Fruit fly (Drosophila melanogaster) whole organism, prepupa: ENCODE results near the gene salr.

Source experiments
- Blimp-1 ChIP-seq: fragments of 200-800 bp; sonication (Bioruptor generic); optimal IDR thresholded peaks from 3 replicates; lab custom pipeline; 2017; ENCODE audit warnings: missing biosample characterization, missing genetic modification characterization, mild to moderate bottlenecking, moderate library complexity, missing genetic modification reagents
- CG10631 ChIP-seq: fragments of 200-800 bp; sonication (Bioruptor generic); optimal IDR thresholded peaks from 2 replicates; lab custom pipeline; 2016; ENCODE audit warnings: missing biosample characterization, missing genetic modification characterization
- CG10669 ChIP-seq: fragments of 200-800 bp; sonication (Bioruptor generic); optimal IDR thresholded peaks from 3 replicates; lab custom pipeline; 2018; ENCODE audit warnings: missing biosample characterization, mild to moderate bottlenecking, missing genetic modification characterization, moderate library complexity
- CG11294 ChIP-seq: fragments of 200-800 bp; sonication (Bioruptor generic); IDR thresholded peaks from 2 replicates; pipeline ENCODE4 v1.3.6; 2022; ENCODE audit warnings: missing biosample characterization, missing genetic modification characterization
- CG11762 ChIP-seq: fragments of 200-800 bp; sonication (Bioruptor generic); optimal IDR thresholded peaks from 3 replicates; lab custom pipeline; 2016; ENCODE audit warnings: missing biosample characterization, missing genetic modification characterization; ENCODE audit not compliant: insufficient read depth
- CG11902 ChIP-seq: fragments of 200-800 bp; sonication (Bioruptor generic); optimal IDR thresholded peaks from 3 replicates; lab custom pipeline; 2016; ENCODE audit warnings: missing biosample characterization, missing genetic modification characterization
- CG15336 ChIP-seq: fragments of 200-800 bp; sonication (Bioruptor generic); IDR thresholded peaks from 2 replicates; pipeline ENCODE4 v1.3.6; 2022; ENCODE audit warnings: missing biosample characterization, missing genetic modification characterization
- CG1621 ChIP-seq: fragments of 200-800 bp; sonication (Bioruptor generic); optimal IDR thresholded peaks from 3 replicates; lab custom pipeline; 2018; ENCODE audit warnings: missing biosample characterization, mild to moderate bottlenecking, missing genetic modification characterization
- CG16779 ChIP-seq: fragments of 200-800 bp; sonication (Bioruptor generic); optimal IDR thresholded peaks from 3 replicates; lab custom pipeline; 2017; ENCODE audit warnings: missing biosample characterization, mild to moderate bottlenecking, missing genetic modification characterization
- CG3032 ChIP-seq: fragments of 200-800 bp; optimal IDR thresholded peaks from 2 replicates; lab custom pipeline; 2019; ENCODE audit warnings: missing biosample characterization, mild to moderate bottlenecking, missing genetic modification characterization, moderate library complexity
- CG3919 ChIP-seq: fragments of 200-800 bp; sonication (Bioruptor generic); optimal IDR thresholded peaks from 3 replicates; lab custom pipeline; 2016; ENCODE audit warnings: missing biosample characterization, missing genetic modification characterization
- CG4318 ChIP-seq: fragments of 200-800 bp; sonication (Bioruptor generic); optimal IDR thresholded peaks from 3 replicates; lab custom pipeline; 2017; ENCODE audit warnings: missing biosample characterization, mild to moderate bottlenecking, missing genetic modification characterization
- CG6276 ChIP-seq: fragments of 200-800 bp; sonication (Bioruptor generic); optimal IDR thresholded peaks from 2 replicates; lab custom pipeline; 2017; ENCODE audit warnings: missing biosample characterization, mild to moderate bottlenecking, missing genetic modification characterization
- CG6854 ChIP-seq: fragments of 200-800 bp; sonication (Bioruptor generic); optimal IDR thresholded peaks from 2 replicates; lab custom pipeline; 2017; ENCODE audit warnings: missing biosample characterization, mild to moderate bottlenecking, missing genetic modification characterization
- CG7368 ChIP-seq: fragments of 200-800 bp; sonication (Bioruptor generic); optimal IDR thresholded peaks from 3 replicates; lab custom pipeline; 2016; ENCODE audit warnings: missing biosample characterization, missing genetic modification characterization
- CG8119 ChIP-seq: fragments of 200-800 bp; sonication (Bioruptor generic); IDR thresholded peaks from 3 replicates; pipeline ENCODE4 v1.3.6; 2022; ENCODE audit warnings: missing biosample characterization, missing genetic modification characterization
- CG8632 ChIP-seq: fragments of 200-800 bp; sonication (Bioruptor generic); optimal IDR thresholded peaks from 3 replicates; lab custom pipeline; 2016; ENCODE audit warnings: missing biosample characterization, missing genetic modification characterization
- Eip75B ChIP-seq: fragments of 200-800 bp; sonication (Bioruptor generic); optimal IDR thresholded peaks from 3 replicates; lab custom pipeline; 2016; ENCODE audit warnings: missing biosample characterization, missing genetic modification characterization
- Eip78C ChIP-seq: fragments of 200-800 bp; sonication (Bioruptor generic); peaks from one replicate; lab custom pipeline; 2016; ENCODE audit warnings: missing biosample characterization, missing genetic modification characterization
- Eip93F ChIP-seq: fragments of 200-800 bp; sonication (Bioruptor generic); optimal IDR thresholded peaks from 2 replicates; lab custom pipeline; 2016; ENCODE audit warnings: missing biosample characterization, mild to moderate bottlenecking, missing genetic modification characterization
- Ets21C ChIP-seq: fragments of 200-800 bp; sonication (Bioruptor generic); optimal IDR thresholded peaks from 3 replicates; lab custom pipeline; 2016; ENCODE audit warnings: missing biosample characterization, missing genetic modification characterization
- Ets96B ChIP-seq: fragments of 200-800 bp; optimal IDR thresholded peaks from 2 replicates; lab custom pipeline; 2019; ENCODE audit warnings: missing biosample characterization, mild to moderate bottlenecking, missing genetic modification characterization, moderate library complexity
- Gug ChIP-seq: fragments of 200-800 bp; sonication (Bioruptor generic); IDR thresholded peaks from 2 replicates; pipeline ENCODE4 v1.3.6; 2022; ENCODE audit warnings: missing biosample characterization, missing genetic modification characterization
- Hr39 ChIP-seq: fragments of 200-800 bp; sonication (Bioruptor generic); optimal IDR thresholded peaks from 2 replicates; lab custom pipeline; 2016; ENCODE audit warnings: missing biosample characterization, missing genetic modification characterization
- Hr4 ChIP-seq: fragments of 200-800 bp; sonication (Bioruptor generic); optimal IDR thresholded peaks from 3 replicates; lab custom pipeline; 2016; ENCODE audit warnings: missing biosample characterization, missing genetic modification characterization
- Lpt ChIP-seq: fragments of 200-800 bp; sonication (Bioruptor generic); optimal IDR thresholded peaks from 3 replicates; lab custom pipeline; 2016; ENCODE audit warnings: missing biosample characterization, missing genetic modification characterization
- OdsH ChIP-seq: fragments of 200-800 bp; sonication (Bioruptor generic); optimal IDR thresholded peaks from 3 replicates; lab custom pipeline; 2016; ENCODE audit warnings: missing biosample characterization, missing genetic modification characterization
- Smox ChIP-seq: fragments of 200-800 bp; sonication (Bioruptor generic); optimal IDR thresholded peaks from 3 replicates; lab custom pipeline; 2016; ENCODE audit warnings: missing biosample characterization, missing genetic modification characterization
- Sox102F ChIP-seq: fragments of 200-800 bp; sonication (Bioruptor generic); optimal IDR thresholded peaks from 2 replicates; lab custom pipeline; 2016; ENCODE audit warnings: missing biosample characterization, mild to moderate bottlenecking, missing genetic modification characterization
- Sox15 ChIP-seq: fragments of 200-800 bp; sonication (Bioruptor generic); optimal IDR thresholded peaks from 3 replicates; lab custom pipeline; 2016; ENCODE audit warnings: missing biosample characterization, missing genetic modification characterization
- achi ChIP-seq: fragments of 200-800 bp; sonication (Bioruptor generic); optimal IDR thresholded peaks from 3 replicates; lab custom pipeline; 2016; ENCODE audit warnings: missing biosample characterization, missing genetic modification characterization
- acj6 ChIP-seq: fragments of 200-800 bp; sonication (Bioruptor generic); optimal IDR thresholded peaks from 3 replicates; lab custom pipeline; 2016; ENCODE audit warnings: missing biosample characterization, missing genetic modification characterization
- dac ChIP-seq: fragments of 200-800 bp; sonication (Bioruptor generic); optimal IDR thresholded peaks from 2 replicates; lab custom pipeline; 2017; ENCODE audit warnings: missing biosample characterization, mild to moderate bottlenecking, missing genetic modification characterization
- dsx ChIP-seq: fragments of 200-800 bp; optimal IDR thresholded peaks from 3 replicates; lab custom pipeline; 2019; ENCODE audit warnings: missing biosample characterization, mild to moderate bottlenecking, missing genetic modification characterization, moderate library complexity; ENCODE audit not compliant: poor library complexity, severe bottlenecking
- eg ChIP-seq: fragments of 200-800 bp; sonication (Bioruptor generic); IDR thresholded peaks from 3 replicates; pipeline ENCODE4 v1.3.6; 2022; ENCODE audit warnings: missing biosample characterization, missing genetic modification characterization
- esn ChIP-seq: fragments of 200-800 bp; sonication (Bioruptor generic); optimal IDR thresholded peaks from 2 replicates; lab custom pipeline; 2016; ENCODE audit warnings: missing biosample characterization, mild to moderate bottlenecking, missing genetic modification characterization, moderate library complexity
- fd59A ChIP-seq: fragments of 200-800 bp; sonication (Bioruptor generic); optimal IDR thresholded peaks from 2 replicates; lab custom pipeline; 2017; ENCODE audit warnings: missing biosample characterization, mild to moderate bottlenecking, missing genetic modification characterization, missing genetic modification reagents
- fd85E ChIP-seq: fragments of 200-800 bp; sonication (Bioruptor generic); optimal IDR thresholded peaks from 3 replicates; lab custom pipeline; 2016; ENCODE audit warnings: missing biosample characterization, missing genetic modification characterization
- fkh ChIP-seq: fragments of 200-800 bp; sonication (Bioruptor generic); optimal IDR thresholded peaks from 3 replicates; lab custom pipeline; 2017; ENCODE audit warnings: missing biosample characterization, mild to moderate bottlenecking, missing genetic modification characterization, moderate library complexity
- lz ChIP-seq: fragments of 200-800 bp; sonication (Bioruptor generic); optimal IDR thresholded peaks from 3 replicates; lab custom pipeline; 2016; ENCODE audit warnings: missing biosample characterization, missing genetic modification characterization
- net ChIP-seq: fragments of 200-800 bp; sonication (Bioruptor generic); optimal IDR thresholded peaks from 3 replicates; lab custom pipeline; 2016; ENCODE audit warnings: missing biosample characterization, missing genetic modification characterization
- pdm3 ChIP-seq: fragments of 200-800 bp; sonication (Bioruptor generic); optimal IDR thresholded peaks from 3 replicates; lab custom pipeline; 2016; ENCODE audit warnings: missing biosample characterization, missing genetic modification characterization
- ss ChIP-seq, 2 experiments: fragments of 200-800 bp; sonication (Bioruptor generic); optimal IDR thresholded peaks; 2 replicates in 1 of 2; 3 replicates in 1 of 2; lab custom pipeline; 2017 to 2018; ENCODE audit warnings: mild to moderate bottlenecking in 2 of 2, missing biosample characterization in 2 of 2, missing genetic modification characterization in 2 of 2, moderate library complexity in 1 of 2
- svp ChIP-seq: fragments of 200-800 bp; sonication (Bioruptor generic); peaks from one replicate; lab custom pipeline; 2016; ENCODE audit warnings: missing biosample characterization, missing genetic modification characterization

The salr gene

dm6 chr2L:11322115-11322514, 36.6 kb upstream of the salr start (continued):
- peak; percentile 4 for TF ChIP-seq esn (GFP tag; lab: Kevin White, UChicago)
- no peak for TF ChIP-seq CG16779 (tag; lab: Kevin White, UChicago)
- no peak for TF ChIP-seq CG7368 (GFP tag; lab: Kevin White, UChicago)
- TF ChIP-seq dac (GFP tag; lab: Kevin White, UChicago) = no peak
- TF ChIP-seq achi (GFP tag; lab: Kevin White, UChicago) = peak; percentile 30
- TF ChIP-seq CG10669 = peak; percentile 2
- TF ChIP-seq Ets96B = peak; percentile 32
- no peak for TF ChIP-seq CG6276 (GFP tag; lab: Kevin White, UChicago)
- no peak for TF ChIP-seq pdm3
- no peak for TF ChIP-seq CG4318 (GFP tag; lab: Kevin White, UChicago)
- no peak for TF ChIP-seq CG10631 (GFP tag; lab: Kevin White, UChicago)
- no peak for TF ChIP-seq Hr39
- no peak for TF ChIP-seq fd59A (GFP tag; lab: Kevin White, UChicago)
- no peak for TF ChIP-seq Sox15
- TF ChIP-seq dsx = peak; percentile 8
- peak; percentile 11 for TF ChIP-seq CG8632
- no peak for TF ChIP-seq Blimp-1 (GFP tag; lab: Kevin White, UChicago)
- TF ChIP-seq CG11902 (GFP tag; lab: Kevin White, UChicago) = no peak
- no peak for TF ChIP-seq Smox (GFP tag; lab: Kevin White, UChicago)
- 0 out of 2 replicates have a peak, but pooled peaks have one; percentile 17 for TF ChIP-seq CG15336 (GFP tag; lab: Robert Waterston, UW)
- TF ChIP-seq Sox102F (GFP tag; lab: Kevin White, UChicago) = no peak
- TF ChIP-seq eg (GFP tag; lab: Robert Waterston, UW) = no peak
- TF ChIP-seq net (GFP tag; lab: Kevin White, UChicago) = no peak
- TF ChIP-seq svp (GFP tag; lab: Kevin White, UChicago) = peak; percentile 63
- TF ChIP-seq ss (GFP tag; optimal IDR thresholded peaks at IDR 0.05; lab: Kevin White, UChicago) = no peak
- peak; percentile 45 for TF ChIP-seq OdsH (GFP tag; lab: Kevin White, UChicago)
- TF ChIP-seq Ets21C (GFP tag; lab: Kevin White, UChicago) = no peak
- no peak for TF ChIP-seq Gug
- peak; percentile 12 for TF ChIP-seq CG3032 (tag; lab: Kevin White, UChicago)
- peak; percentile 45 for TF ChIP-seq Eip78C (GFP tag; lab: Kevin White, UChicago)
- TF ChIP-seq CG8119 (GFP tag; lab: Robert Waterston, UW) = no peak
- TF ChIP-seq Eip93F = no peak
- TF ChIP-seq fd85E (GFP tag; lab: Kevin White, UChicago) = no peak
- TF ChIP-seq fkh (GFP tag; lab: Kevin White, UChicago) = no peak
- TF ChIP-seq Lpt = no peak
- TF ChIP-seq lz (GFP tag; lab: Kevin White, UChicago) = no peak
- no peak for TF ChIP-seq CG6854 (GFP tag; lab: Kevin White, UChicago)
- no peak for TF ChIP-seq Hr4 (GFP tag; lab: Kevin White, UChicago)
- peak; percentile 44 for TF ChIP-seq acj6 (GFP tag; lab: Kevin White, UChicago)
- TF ChIP-seq CG1621 (tag; lab: Kevin White, UChicago) = no peak

- TF ChIP-seq CG11762 (GFP tag; lab: Kevin White, UChicago) (no peak), acj6 (GFP tag; lab: Kevin White, UChicago) (no peak), Sox15 (no peak), CG10669 (no peak), Ets96B (no peak), CG7368 (GFP tag; lab: Kevin White, UChicago) (no peak), CG11902 (GFP tag; lab: Kevin White, UChicago) (no peak), CG11294 (no peak), fkh (GFP tag; lab: Kevin White, UChicago) (no peak), Eip75B (GFP tag; lab: Kevin White, UChicago) (no peak), CG3919 (GFP tag; lab: Kevin White, UChicago) (no peak), net (GFP tag; lab: Kevin White, UChicago) (no peak)
These were observed 35.9 kb upstream of the salr start for dm6 chr2L:11322800-11323199.
